Worm (Caenorhabditis elegans) whole organism, late embryonic: ENCODE measurements around the gene ncx-5.

Source experiments
- C08G9.2 ChIP-seq: sonication (generic microtip); optimal IDR thresholded peaks from 2 replicates; lab custom pipeline; 2016; ENCODE audit warnings: mild to moderate bottlenecking, missing genetic modification characterization, moderate library complexity, missing compliant biosample characterization
- C38D4.7 ChIP-seq: fragments of 200-800 bp; sonication (Bioruptor generic); optimal IDR thresholded peaks from 2 replicates; lab custom pipeline; 2018; ENCODE audit warnings: mild to moderate bottlenecking, missing genetic modification characterization, moderate library complexity, missing compliant biosample characterization
- F13H6.1 ChIP-seq: sonication (generic microtip); optimal IDR thresholded peaks from 2 replicates; lab custom pipeline; 2016; ENCODE audit warnings: missing genetic modification characterization, missing compliant biosample characterization
- K02D7.2 ChIP-seq: sonication (generic microtip); optimal IDR thresholded peaks from 2 replicates; lab custom pipeline; 2017; ENCODE audit warnings: mild to moderate bottlenecking, missing genetic modification characterization, missing compliant biosample characterization
- K09A11.1 ChIP-seq: sonication (generic microtip); optimal IDR thresholded peaks from 2 replicates; lab custom pipeline; 2017; ENCODE audit warnings: antibody characterized with exemption, mild to moderate bottlenecking, missing genetic modification characterization, missing compliant biosample characterization; ENCODE audit not compliant: insufficient read depth
- ahr-1 ChIP-seq: sonication (generic microtip); optimal IDR thresholded peaks from 2 replicates; lab custom pipeline; 2016; ENCODE audit warnings: missing genetic modification characterization, missing compliant biosample characterization
- ceh-14 ChIP-seq: sonication (generic microtip); optimal IDR thresholded peaks from 2 replicates; lab custom pipeline; 2016; ENCODE audit warnings: missing genotype, missing genetic modification characterization, missing compliant biosample characterization
- ceh-19 ChIP-seq: fragments of 200-800 bp; sonication (Bioruptor generic); optimal IDR thresholded peaks from 2 replicates; lab custom pipeline; 2018; ENCODE audit warnings: mild to moderate bottlenecking, missing genetic modification characterization, missing compliant biosample characterization
- ceh-2 ChIP-seq: sonication (generic microtip); optimal IDR thresholded peaks from 2 replicates; lab custom pipeline; 2016; ENCODE audit warnings: missing genotype, missing genetic modification characterization, missing compliant biosample characterization
- ceh-22 ChIP-seq: sonication (generic microtip); optimal IDR thresholded peaks from 2 replicates; lab custom pipeline; 2017; ENCODE audit warnings: missing biosample characterization, missing genetic modification characterization
- ceh-24 ChIP-seq: sonication (generic microtip); optimal IDR thresholded peaks from 2 replicates; lab custom pipeline; 2016; ENCODE audit warnings: mild to moderate bottlenecking, missing genetic modification characterization, missing compliant biosample characterization
- ceh-31 ChIP-seq: sonication (generic microtip); optimal IDR thresholded peaks from 2 replicates; lab custom pipeline; 2016; ENCODE audit warnings: missing genetic modification characterization, missing compliant biosample characterization
- ceh-34 ChIP-seq: sonication (generic microtip); optimal IDR thresholded peaks from 2 replicates; lab custom pipeline; 2016; ENCODE audit warnings: mild to moderate bottlenecking, missing genetic modification characterization, missing compliant biosample characterization
- ceh-45 ChIP-seq: fragments of 200-800 bp; sonication (Bioruptor generic); IDR thresholded peaks from 2 replicates; pipeline ENCODE4 v1.3.6; 2022; ENCODE audit warnings: missing genetic modification reagents, missing genetic modification characterization, missing compliant biosample characterization
- ceh-48 ChIP-seq: sonication (generic microtip); optimal IDR thresholded peaks from 2 replicates; lab custom pipeline; 2016; ENCODE audit warnings: missing genetic modification characterization, inconsistent platforms, missing compliant biosample characterization
- ceh-6 ChIP-seq: fragments of 200-800 bp; sonication (Bioruptor generic); optimal IDR thresholded peaks from 2 replicates; lab custom pipeline; 2018; ENCODE audit warnings: mild to moderate bottlenecking, missing genetic modification characterization, missing compliant biosample characterization
- dve-1 ChIP-seq: sonication (generic microtip); optimal IDR thresholded peaks from 2 replicates; lab custom pipeline; 2017; ENCODE audit warnings: antibody characterized with exemption, mild to moderate bottlenecking, missing genetic modification characterization, missing compliant biosample characterization
- elt-2 ChIP-seq: sonication (generic microtip); optimal IDR thresholded peaks from 2 replicates; lab custom pipeline; 2016; ENCODE audit warnings: missing genetic modification reagents, missing genetic modification characterization, missing compliant biosample characterization
- elt-4 ChIP-seq: sonication (generic microtip); optimal IDR thresholded peaks from 2 replicates; lab custom pipeline; 2016; ENCODE audit warnings: missing genetic modification characterization, missing compliant biosample characterization
- eyg-1 ChIP-seq: sonication (generic microtip); optimal IDR thresholded peaks from 2 replicates; lab custom pipeline; 2016; ENCODE audit warnings: missing genotype, missing genetic modification characterization, missing compliant biosample characterization
- fax-1 ChIP-seq: sonication (generic microtip); optimal IDR thresholded peaks from 2 replicates; lab custom pipeline; 2016; ENCODE audit warnings: missing genotype, missing genetic modification characterization, missing compliant biosample characterization
- hlh-13 ChIP-seq: fragments of 200-800 bp; sonication (Bioruptor generic); optimal IDR thresholded peaks from 2 replicates; lab custom pipeline; 2018; ENCODE audit warnings: mild to moderate bottlenecking, missing genetic modification characterization, missing compliant biosample characterization
- hlh-30 ChIP-seq: sonication (generic microtip); optimal IDR thresholded peaks from 2 replicates; lab custom pipeline; 2017; ENCODE audit warnings: antibody characterized with exemption, missing genetic modification characterization, missing compliant biosample characterization; ENCODE audit not compliant: insufficient read depth
- hlh-6 ChIP-seq: sonication (generic microtip); optimal IDR thresholded peaks from 2 replicates; lab custom pipeline; 2016; ENCODE audit warnings: missing genotype, missing genetic modification characterization, missing compliant biosample characterization
- hlh-8 ChIP-seq: sonication (generic microtip); optimal IDR thresholded peaks from 2 replicates; lab custom pipeline; 2016; ENCODE audit warnings: missing genotype, missing genetic modification characterization, missing compliant biosample characterization
- lim-6 ChIP-seq: sonication (generic microtip); optimal IDR thresholded peaks from 2 replicates; lab custom pipeline; 2016; ENCODE audit warnings: missing genetic modification characterization, missing compliant biosample characterization
- lin-11 ChIP-seq: fragments of 200-800 bp; sonication (Bioruptor generic); optimal IDR thresholded peaks from 2 replicates; lab custom pipeline; 2018; ENCODE audit warnings: mild to moderate bottlenecking, missing genetic modification characterization, missing compliant biosample characterization
- mec-3 ChIP-seq: sonication (generic microtip); optimal IDR thresholded peaks from 2 replicates; lab custom pipeline; 2016; ENCODE audit warnings: borderline replicate concordance, missing genetic modification characterization, missing compliant biosample characterization
- nhr-11 ChIP-seq: fragments of 150-350 bp; optimal IDR thresholded peaks from 2 replicates; lab custom pipeline; 2014; ENCODE audit warnings: missing biosample characterization, missing genetic modification characterization
- odd-2 ChIP-seq: sonication (generic microtip); optimal IDR thresholded peaks from 2 replicates; lab custom pipeline; 2017; ENCODE audit warnings: antibody characterized with exemption, mild to moderate bottlenecking, missing genetic modification characterization, missing compliant biosample characterization
- pax-1 ChIP-seq: fragments of 150-350 bp; optimal IDR thresholded peaks from 2 replicates; lab custom pipeline; 2014; ENCODE audit warnings: missing biosample characterization, missing genetic modification characterization
- pha-4 ChIP-seq: fragments of 150-350 bp; optimal IDR thresholded peaks from 2 replicates; lab custom pipeline; 2018; ENCODE audit warnings: missing biosample characterization, missing genetic modification reagents, missing genetic modification characterization
- pqm-1 ChIP-seq: sonication (generic microtip); optimal IDR thresholded peaks from 2 replicates; lab custom pipeline; 2016; ENCODE audit warnings: missing genetic modification characterization, missing compliant biosample characterization
- pros-1 ChIP-seq: fragments of 150-350 bp; optimal IDR thresholded peaks from 2 replicates; lab custom pipeline; 2014; ENCODE audit warnings: missing biosample characterization, missing genetic modification reagents, missing genetic modification characterization
- ref-2 ChIP-seq: sonication (generic microtip); optimal IDR thresholded peaks from 2 replicates; lab custom pipeline; 2016; ENCODE audit warnings: missing genetic modification characterization, missing compliant biosample characterization
- sox-4 ChIP-seq: sonication (generic microtip); optimal IDR thresholded peaks from 2 replicates; lab custom pipeline; 2017; ENCODE audit warnings: mild to moderate bottlenecking, missing genetic modification characterization, inconsistent platforms, missing compliant biosample characterization
- syd-9 ChIP-seq: sonication (generic microtip); optimal IDR thresholded peaks from 2 replicates; lab custom pipeline; 2016; ENCODE audit warnings: mild to moderate bottlenecking, missing genetic modification characterization, moderate library complexity, missing compliant biosample characterization
- tbx-2 ChIP-seq: sonication (generic microtip); optimal IDR thresholded peaks from 2 replicates; lab custom pipeline; 2016; ENCODE audit warnings: missing genetic modification characterization, missing compliant biosample characterization
- tbx-7 ChIP-seq: sonication (generic microtip); optimal IDR thresholded peaks from 2 replicates; lab custom pipeline; 2016; ENCODE audit warnings: missing genotype, missing genetic modification characterization, missing compliant biosample characterization
- unc-42 ChIP-seq: sonication (generic microtip); optimal IDR thresholded peaks from 2 replicates; lab custom pipeline; 2016; ENCODE audit warnings: missing genotype, missing genetic modification characterization, missing compliant biosample characterization
- unc-55 ChIP-seq: sonication (generic microtip); optimal IDR thresholded peaks from 2 replicates; lab custom pipeline; 2017; ENCODE audit warnings: missing biosample characterization, missing genetic modification reagents, missing genetic modification characterization
- unc-86 ChIP-seq: sonication (generic microtip); optimal IDR thresholded peaks from 2 replicates; lab custom pipeline; 2016; ENCODE audit warnings: missing genetic modification characterization, missing compliant biosample characterization
- ztf-16 ChIP-seq: sonication (generic microtip); optimal IDR thresholded peaks from 2 replicates; lab custom pipeline; 2017; ENCODE audit warnings: missing genetic modification characterization, missing compliant biosample characterization

The ncx-5 gene

DNA sequence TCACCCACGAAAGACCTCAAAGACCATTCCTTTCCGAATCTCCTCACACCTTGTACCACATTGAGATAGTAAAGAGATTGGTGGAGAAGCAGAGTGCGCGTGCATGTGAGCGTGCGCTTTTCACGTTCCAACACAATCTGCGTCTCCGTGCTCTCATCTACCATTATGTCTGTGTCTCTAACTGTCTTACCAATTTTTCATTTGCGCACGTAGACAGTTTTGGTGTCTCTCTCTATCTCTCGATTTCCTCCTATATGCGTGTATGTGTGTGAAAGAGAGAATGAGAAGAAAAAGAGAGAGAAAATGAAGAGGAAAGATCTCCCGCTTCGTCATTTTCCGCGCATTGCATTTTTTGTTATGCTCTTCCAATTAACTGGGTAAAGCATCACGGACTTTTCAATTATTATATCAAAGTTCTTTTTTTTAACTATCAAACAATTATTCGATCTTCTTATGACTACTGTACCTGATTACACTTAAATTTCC is 23.2 kb downstream of the ncx-5 start (continued):
- TF ChIP-seq ceh-34 (tag; lab: Kevin White, UChicago) (peak; percentile 80), ceh-2 (peak; percentile 41), eyg-1 (tag; lab: Kevin White, UChicago) (no peak), syd-9 (tag; lab: Kevin White, UChicago) (no peak), ceh-31 (tag; lab: Kevin White, UChicago) (peak; percentile 95), hlh-30 (tag; lab: Kevin White, UChicago) (peak; percentile 95), lin-11 (tag; lab: Kevin White, UChicago) (no peak), sox-4 (tag; lab: Kevin White, UChicago) (no peak), K02D7.2 (tag; lab: Kevin White, UChicago) (no peak), F13H6.1 (tag; lab: Kevin White, UChicago) (peak; percentile 65), pros-1 (tag; lab: Kevin White, UChicago) (peak; percentile 83), nhr-11 (tag; lab: Kevin White, UChicago) (no peak), pqm-1 (tag; lab: Kevin White, UChicago) (no peak), tbx-7 (tag; lab: Kevin White, UChicago) (peak; percentile 19), ceh-6 (GFP tag; lab: Kevin White, UChicago) (no peak), unc-42 (peak; percentile 92), hlh-6 (tag; lab: Kevin White, UChicago) (no peak), tbx-2 (tag; lab: Kevin White, UChicago) (peak; percentile 91), pha-4 (tag; lab: Kevin White, UChicago) (no peak), fax-1 (no peak), ceh-19 (GFP tag; lab: Kevin White, UChicago) (no peak), ceh-48 (tag; lab: Kevin White, UChicago) (no peak), mec-3 (no peak), ref-2 (tag; lab: Kevin White, UChicago) (peak; percentile 91), hlh-8 (tag; lab: Kevin White, UChicago) (no peak), elt-2 (tag; lab: Kevin White, UChicago) (peak; percentile 61), K09A11.1 (no peak), unc-55 (GFP tag; lab: Kevin White, UChicago) (peak; percentile 83)

DNA sequence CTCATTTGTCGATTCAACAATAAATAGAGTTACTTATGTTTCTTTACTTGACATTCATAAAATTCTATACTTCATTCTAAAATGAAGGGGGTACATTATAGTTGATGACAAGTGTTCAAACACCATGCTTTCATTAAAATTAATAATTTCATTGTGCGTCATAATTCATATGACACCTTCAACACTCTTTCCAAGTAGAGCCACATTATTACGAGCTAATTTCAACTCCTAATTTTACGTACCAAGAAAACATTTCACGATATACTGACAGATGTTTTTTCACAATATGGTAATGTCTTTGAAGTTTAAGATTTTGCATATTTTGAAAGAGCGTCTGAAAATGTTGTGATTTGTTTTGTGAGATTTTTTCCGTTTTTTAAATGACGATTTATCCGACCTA is 24.4 kb downstream of the ncx-5 start:
- no peak for TF ChIP-seq ceh-22 (tag; lab: Kevin White, UChicago)
- no peak for TF ChIP-seq dve-1
- no peak for TF ChIP-seq F13H6.1 (tag; lab: Kevin White, UChicago)
- TF ChIP-seq sox-4 (tag; lab: Kevin White, UChicago), result no peak
- TF ChIP-seq tbx-2 (tag; lab: Kevin White, UChicago), result no peak
- no peak for TF ChIP-seq lim-6 (tag; lab: Kevin White, UChicago)
- no peak for TF ChIP-seq ztf-16
- TF ChIP-seq mec-3, result no peak
- no peak for TF ChIP-seq ceh-24 (tag; lab: Kevin White, UChicago)

DNA sequence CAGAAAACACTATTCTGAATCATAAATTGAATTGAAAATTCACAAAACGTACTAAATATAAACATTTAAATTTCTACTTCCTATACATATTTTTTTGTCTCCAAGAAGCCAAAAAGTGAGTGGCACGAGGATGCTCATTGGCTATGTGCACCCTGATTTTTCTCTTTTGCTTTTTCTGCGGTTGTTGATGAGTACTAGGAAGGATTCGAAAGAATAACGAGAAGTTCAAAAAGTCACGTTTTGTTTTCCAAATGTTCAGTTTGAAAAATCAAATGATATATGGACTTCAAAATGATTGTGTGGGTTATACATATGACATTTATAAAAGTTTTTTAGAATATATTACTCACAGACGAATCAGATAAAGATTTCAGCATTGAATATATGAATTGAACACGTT is 25.2 kb downstream of the ncx-5 start:
- no peak for TF ChIP-seq lim-6 (tag; lab: Kevin White, UChicago)
- no peak for TF ChIP-seq C38D4.7 (GFP tag; lab: Kevin White, UChicago)
- TF ChIP-seq eyg-1 (tag; lab: Kevin White, UChicago), result no peak
- no peak for TF ChIP-seq C08G9.2 (tag; lab: Kevin White, UChicago)
- TF ChIP-seq ahr-1, result no peak
- no peak for TF ChIP-seq elt-4 (tag; lab: Kevin White, UChicago)
- TF ChIP-seq hlh-13, result no peak
- no peak for TF ChIP-seq mec-3
- no peak for TF ChIP-seq unc-86 (tag; lab: Kevin White, UChicago)
- no peak for TF ChIP-seq lin-11 (tag; lab: Kevin White, UChicago)
- no peak for TF ChIP-seq pax-1 (tag; lab: Kevin White, UChicago)
- TF ChIP-seq ceh-34 (tag; lab: Kevin White, UChicago), result no peak
- no peak for TF ChIP-seq odd-2 (tag; lab: Kevin White, UChicago)
- TF ChIP-seq ceh-14 (tag; lab: Kevin White, UChicago), result no peak
- no peak for TF ChIP-seq ztf-16
- TF ChIP-seq fax-1, result no peak
- no peak for TF ChIP-seq ceh-45
- no peak for TF ChIP-seq pros-1 (tag; lab: Kevin White, UChicago)
- no peak for TF ChIP-seq ceh-2
